Worm (Caenorhabditis elegans) whole organism, L1 larva: ENCODE results near the gene F49H6.15.

Experiments
- ama-1 ChIP-seq: fragments of 150-350 bp; optimal IDR thresholded peaks from 2 replicates; lab custom pipeline; 2014
- blmp-1 ChIP-seq: fragments of 150-350 bp; optimal IDR thresholded peaks from 2 replicates; lab custom pipeline; 2014; ENCODE audit warnings: missing biosample characterization, missing genetic modification characterization
- dpl-1 ChIP-seq, 3 experiments: fragments of 150-350 bp in 2 of 3; sonication (generic microtip) in 1 of 3; optimal IDR thresholded peaks; 2 replicates each; lab custom pipeline; 2014 to 2017; ENCODE audit warnings: missing biosample characterization in 3 of 3, missing genetic modification characterization in 3 of 3, missing genetic modification reagents in 3 of 3
- egl-13 ChIP-seq: sonication (generic microtip); optimal IDR thresholded peaks from 2 replicates; lab custom pipeline; 2016; ENCODE audit warnings: missing genotype, missing genetic modification reagents, missing genetic modification characterization, missing compliant biosample characterization
- egl-27 ChIP-seq, 2 experiments: fragments of 150-350 bp in 1 of 2; sonication (generic microtip); optimal IDR thresholded peaks; 3 replicates each; lab custom pipeline; 2017 to 2018; ENCODE audit warnings: missing biosample characterization in 2 of 2, missing genetic modification characterization in 2 of 2, missing genetic modification reagents in 2 of 2
- fkh-4 ChIP-seq: sonication (generic microtip); optimal IDR thresholded peaks from 2 replicates; lab custom pipeline; 2016; ENCODE audit warnings: missing compliant biosample characterization, missing genetic modification characterization, borderline replicate concordance
- fos-1 ChIP-seq: fragments of 150-350 bp; optimal IDR thresholded peaks from 2 replicates; lab custom pipeline; 2014; ENCODE audit warnings: missing biosample characterization, missing genetic modification characterization
- mab-9 ChIP-seq: fragments of 200-800 bp; sonication (Bioruptor generic); IDR thresholded peaks from 2 replicates; pipeline ENCODE4 v1.3.6; 2022; ENCODE audit warnings: missing genetic modification reagents, missing genetic modification characterization, missing compliant biosample characterization
- nhr-28 ChIP-seq: fragments of 150-350 bp; optimal IDR thresholded peaks from 2 replicates; lab custom pipeline; 2014; ENCODE audit warnings: missing biosample characterization, missing genetic modification characterization
- snpc-4 ChIP-seq: fragments of 150-350 bp; optimal IDR thresholded peaks from 2 replicates; lab custom pipeline; 2014; ENCODE audit warnings: missing biosample characterization, missing genetic modification characterization
- unc-98 ChIP-seq: fragments of 200-800 bp; sonication (Bioruptor generic); IDR thresholded peaks from 2 replicates; pipeline ENCODE4 v1.3.6; 2022; ENCODE audit warnings: missing genetic modification characterization, missing compliant biosample characterization
- zag-1 ChIP-seq: fragments of 150-350 bp; optimal IDR thresholded peaks from 2 replicates; lab custom pipeline; 2014; ENCODE audit warnings: missing biosample characterization, missing genetic modification characterization

DNA sequence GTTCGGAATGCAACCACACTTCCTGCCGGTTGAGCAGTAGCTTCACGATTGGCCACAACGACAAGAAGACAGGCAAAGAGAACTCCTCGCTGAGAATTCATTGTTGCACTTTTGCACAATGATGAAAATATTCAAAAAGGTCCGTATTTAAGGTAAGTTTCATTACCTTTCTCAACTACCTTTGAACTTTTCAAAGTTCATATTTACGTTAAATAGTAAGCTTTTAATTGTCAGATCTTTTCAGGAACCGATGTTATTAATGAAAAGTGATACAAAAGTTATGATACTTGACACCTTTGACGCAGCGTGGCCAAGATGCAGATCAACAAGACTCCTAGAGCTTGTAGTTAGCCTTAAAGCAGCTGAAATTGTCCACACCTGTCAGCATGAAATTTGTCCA is 4.8 kb downstream of the F49H6.15 start, which contains the start of gene F49H6.12:
- TF ChIP-seq egl-27 (tag; optimal IDR thresholded peaks at IDR 0.05; lab: Kevin White, UChicago) (no peak), dpl-1 (GFP tag; optimal IDR thresholded peaks at IDR 0.05; lab: Kevin White, UChicago) (no peak), fos-1 (tag; lab: Kevin White, UChicago) (no peak), snpc-4 (tag; lab: Kevin White, UChicago) (no peak), nhr-28 (tag; lab: Kevin White, UChicago) (no peak), egl-13 (no peak), unc-98 (GFP tag; lab: Robert Waterston, UW) (no peak), ama-1 (lab: Kevin White, UChicago) (no peak), mab-9 (no peak), fkh-4 (tag; lab: Kevin White, UChicago) (no peak), zag-1 (tag; lab: Kevin White, UChicago) (no peak), blmp-1 (tag; lab: Kevin White, UChicago) (no peak)
